Worm (Caenorhabditis elegans): ENCODE data around the gene acbp-6.

acbp-6 gene

ce11 chrII:11994940-11995339, 21.4 kb upstream of the acbp-6 start:
- TF ChIP-seq lim-6 (tag; optimal IDR thresholded peaks at IDR 0.05) (no peak), unc-86 (tag; optimal IDR thresholded peaks at IDR 0.05) (no peak), sox-4 (tag; optimal IDR thresholded peaks at IDR 0.05) (no peak), fkh-10 (GFP tag; optimal IDR thresholded peaks at IDR 0.05) (no peak), ceh-18 (tag; optimal IDR thresholded peaks at IDR 0.05) (no peak), dmd-4 (tag; optimal IDR thresholded peaks at IDR 0.05; ENCODE audit: borderline replicate concordance) (no peak), Y22D7AL.16 (tag; optimal IDR thresholded peaks at IDR 0.05) (no peak), C08G9.2 (tag; optimal IDR thresholded peaks at IDR 0.05) (no peak), ceh-9 (tag; optimal IDR thresholded peaks at IDR 0.05) (no peak), hlh-6 (tag; optimal IDR thresholded peaks at IDR 0.05) (no peak), rnt-1 (tag; optimal IDR thresholded peaks at IDR 0.05) (no peak), pha-2 (tag; optimal IDR thresholded peaks at IDR 0.05) (no peak), ceh-34 (tag; optimal IDR thresholded peaks at IDR 0.05) (no peak), ttx-3 (tag; optimal IDR thresholded peaks at IDR 0.05) (no peak), pax-1 (tag; optimal IDR thresholded peaks at IDR 0.05) (no peak)

DNA sequence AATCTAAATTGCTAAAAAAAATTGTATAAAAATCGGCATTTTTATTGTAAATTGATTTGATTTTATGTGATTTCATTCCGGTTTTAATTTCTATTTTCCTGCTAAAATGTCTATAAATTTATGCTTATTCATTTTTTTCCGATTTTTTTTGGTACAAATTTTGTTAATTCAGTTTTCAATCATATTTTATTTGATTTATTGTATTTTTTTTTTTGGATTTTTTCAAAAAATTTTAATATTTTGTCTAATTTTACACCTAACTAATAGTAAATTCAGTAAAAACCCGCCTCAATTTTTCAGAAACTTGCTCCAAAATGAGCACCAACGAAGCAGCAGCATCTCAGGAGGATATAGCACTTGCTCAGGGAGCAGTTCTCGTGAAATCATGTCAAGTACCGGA, 19.2 kb upstream of the acbp-6 start, which contains the start of gene dhps-1:
Gene dhps-1, plus strand, starts transcription at position 301 of the 400 bp plus-strand sequence.
- no peak for TF ChIP-seq mec-3 (tag; optimal IDR thresholded peaks at IDR 0.05; ENCODE audit: borderline replicate concordance)

ce11 chrII:11988724-11989123, 15.2 kb upstream of the acbp-6 start, which contains the start of gene Y17G7B.3:
TSS of gene Y17G7B.3 (plus strand) at chrII:11989024.
- TF ChIP-seq ttx-3 (tag; optimal IDR thresholded peaks at IDR 0.05) = no peak
- no peak for TF ChIP-seq ceh-6 (GFP tag; optimal IDR thresholded peaks at IDR 0.05)
- TF ChIP-seq dmd-4 (tag; optimal IDR thresholded peaks at IDR 0.05; ENCODE audit: borderline replicate concordance) = no peak
- TF ChIP-seq unc-55 (GFP tag; optimal IDR thresholded peaks at IDR 0.05) = no peak
- no peak for TF ChIP-seq ceh-19 (GFP tag; optimal IDR thresholded peaks at IDR 0.05)
- TF ChIP-seq K09A11.1 (tag; optimal IDR thresholded peaks at IDR 0.05; ENCODE audit: insufficient read depth) = no peak
- no peak for TF ChIP-seq syd-9 (tag; optimal IDR thresholded peaks at IDR 0.05)
- no peak for TF ChIP-seq unc-86 (tag; optimal IDR thresholded peaks at IDR 0.05)
- no peak for TF ChIP-seq tbx-7 (tag; optimal IDR thresholded peaks at IDR 0.05)
- TF ChIP-seq hlh-13 (GFP tag; optimal IDR thresholded peaks at IDR 0.05) = no peak
- TF ChIP-seq unc-3 (GFP tag; conservative IDR thresholded peaks at IDR 0.05) = no peak
- no peak for TF ChIP-seq unc-3 (tag; optimal IDR thresholded peaks at IDR 0.05)
- TF ChIP-seq pqm-1 (tag; optimal IDR thresholded peaks at IDR 0.05) = no peak
- TF ChIP-seq zip-5 (tag; optimal IDR thresholded peaks at IDR 0.05) = no peak
- no peak for TF ChIP-seq lin-11 (tag; optimal IDR thresholded peaks at IDR 0.05)

ce11 chrII:11980110-11980509, 6.6 kb upstream of the acbp-6 start:
- TF ChIP-seq madf-2 (tag; optimal IDR thresholded peaks at IDR 0.05) (peak; percentile 7), K09A11.1 (tag; optimal IDR thresholded peaks at IDR 0.05; ENCODE audit: insufficient read depth) (no peak), ceh-31 (tag; optimal IDR thresholded peaks at IDR 0.05) (peak; percentile 83), ttx-3 (tag; optimal IDR thresholded peaks at IDR 0.05) (peak; percentile 32), hlh-30 (tag; optimal IDR thresholded peaks at IDR 0.05; ENCODE audit: insufficient read depth) (no peak), ceh-24 (tag; optimal IDR thresholded peaks at IDR 0.05) (no peak), dve-1 (tag; optimal IDR thresholded peaks at IDR 0.05) (no peak), npax-4 (tag; optimal IDR thresholded peaks at IDR 0.05) (no peak), ceh-2 (tag; optimal IDR thresholded peaks at IDR 0.05) (peak; percentile 59), elt-4 (tag; optimal IDR thresholded peaks at IDR 0.05) (no peak), ceh-45 (GFP tag; IDR thresholded peaks at IDR 0.05) (no peak), pqm-1 (tag; optimal IDR thresholded peaks at IDR 0.05) (no peak), ztf-16 (tag; optimal IDR thresholded peaks at IDR 0.05) (peak; percentile 24), unc-55 (GFP tag; optimal IDR thresholded peaks at IDR 0.05) (no peak), lim-6 (tag; optimal IDR thresholded peaks at IDR 0.05) (no peak), T23F11.4 (GFP tag; optimal IDR thresholded peaks at IDR 0.05) (no peak), pag-3 (tag; optimal IDR thresholded peaks at IDR 0.05; ENCODE audit: borderline replicate concordance) (no peak), unc-3 (GFP tag; conservative IDR thresholded peaks at IDR 0.05) (0 out of 2 replicates have a peak, but pooled peaks have one; percentile 13), unc-3 (tag; optimal IDR thresholded peaks at IDR 0.05) (peak; percentile 35), unc-42 (tag; optimal IDR thresholded peaks at IDR 0.05) (peak; percentile 92), hlh-8 (tag; optimal IDR thresholded peaks at IDR 0.05) (peak; percentile 25), zip-5 (tag; optimal IDR thresholded peaks at IDR 0.05) (peak; percentile 78), F13H6.1 (tag; optimal IDR thresholded peaks at IDR 0.05) (no peak), ceh-6 (GFP tag; optimal IDR thresholded peaks at IDR 0.05) (no peak), ceh-34 (tag; optimal IDR thresholded peaks at IDR 0.05) (peak; percentile 47), ets-4 (tag; optimal IDR thresholded peaks at IDR 0.05) (peak; percentile 69), fax-1 (tag; optimal IDR thresholded peaks at IDR 0.05) (peak; percentile 47), rnt-1 (tag; optimal IDR thresholded peaks at IDR 0.05) (no peak), fkh-10 (GFP tag; optimal IDR thresholded peaks at IDR 0.05) (no peak), ama-1 (optimal IDR thresholded peaks at IDR 0.05) (no peak), unc-86 (tag; optimal IDR thresholded peaks at IDR 0.05) (peak; percentile 19)
